Worm (Caenorhabditis elegans): Measurements from ENCODE around the gene unc-71.

The unc-71 gene

DNA sequence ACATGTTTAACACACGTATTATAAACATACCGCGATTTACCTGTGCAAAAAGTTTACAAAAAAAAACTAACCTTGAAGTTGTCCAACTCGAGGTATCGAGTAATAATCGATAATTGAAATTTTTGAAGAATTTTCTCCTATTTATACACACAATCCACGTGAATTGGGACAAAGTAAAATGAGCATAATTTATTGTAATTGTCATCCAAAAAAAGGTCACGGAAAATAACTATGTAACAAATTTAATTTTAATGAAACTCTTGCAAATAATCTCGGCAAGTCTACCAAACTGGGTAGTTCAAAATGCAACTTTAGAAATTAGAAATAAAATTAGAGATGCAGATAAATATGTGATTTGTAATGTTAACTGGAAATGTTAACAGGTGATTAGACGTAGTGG lies 36.1 kb downstream of the unc-71 start, which contains the start of gene Y37D8A.5:
TSS of gene Y37D8A.5 (minus strand) at position 101 of the 400 bp plus-strand sequence.
- TF ChIP-seq aly-1 (tag; optimal IDR thresholded peaks at IDR 0.05) (no peak), ets-7 (tag; optimal IDR thresholded peaks at IDR 0.05) (no peak), sea-1 (GFP tag; conservative IDR thresholded peaks at IDR 0.05) (no peak), hmg-4 (GFP tag; optimal IDR thresholded peaks at IDR 0.05) (no peak), hnd-1 (tag; optimal IDR thresholded peaks at IDR 0.05) (no peak), B0310.2 (tag; optimal IDR thresholded peaks at IDR 0.05) (no peak), tra-4 (tag; optimal IDR thresholded peaks at IDR 0.05) (no peak), ceh-13 (GFP tag; optimal IDR thresholded peaks at IDR 0.05) (no peak), ceh-36 (tag; optimal IDR thresholded peaks at IDR 0.05) (no peak), flt-1 (GFP tag; IDR thresholded peaks at IDR 0.05) (no peak), ama-1 (optimal IDR thresholded peaks at IDR 0.05) (no peak), hmbx-1 (tag; optimal IDR thresholded peaks at IDR 0.05) (no peak), F13C5.2 (tag; optimal IDR thresholded peaks at IDR 0.05) (no peak), pes-1 (GFP tag; IDR thresholded peaks at IDR 0.05) (no peak)

DNA sequence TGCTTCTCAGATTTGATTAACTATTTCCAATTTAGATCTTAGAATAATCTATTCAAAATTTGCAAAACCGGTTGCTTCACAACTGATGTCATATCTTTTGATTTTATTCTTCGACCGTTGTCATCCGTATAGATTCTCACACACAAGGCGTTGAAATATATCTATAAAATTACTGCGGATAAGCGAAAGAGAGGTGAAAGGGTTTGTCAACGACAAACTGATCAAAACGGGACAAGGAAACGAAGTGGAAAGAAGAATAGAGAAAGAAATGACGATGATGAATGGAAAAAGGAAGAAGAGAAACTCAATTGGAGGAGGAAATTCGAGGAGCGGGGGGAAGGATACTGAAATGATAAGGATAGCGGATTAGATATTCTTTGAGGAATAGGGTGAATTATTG lies 40.5 kb downstream of the unc-71 start:
- TF ChIP-seq ceh-36 (tag; optimal IDR thresholded peaks at IDR 0.05) (no peak), hmbx-1 (tag; optimal IDR thresholded peaks at IDR 0.05) (no peak), tbx-11 (GFP tag; IDR thresholded peaks at IDR 0.05) (no peak), B0310.2 (tag; optimal IDR thresholded peaks at IDR 0.05) (no peak), tbx-37 (GFP tag; conservative IDR thresholded peaks at IDR 0.05) (no peak), hnd-1 (tag; optimal IDR thresholded peaks at IDR 0.05) (no peak), pes-1 (GFP tag; IDR thresholded peaks at IDR 0.05) (no peak), aly-1 (tag; optimal IDR thresholded peaks at IDR 0.05) (no peak)

DNA sequence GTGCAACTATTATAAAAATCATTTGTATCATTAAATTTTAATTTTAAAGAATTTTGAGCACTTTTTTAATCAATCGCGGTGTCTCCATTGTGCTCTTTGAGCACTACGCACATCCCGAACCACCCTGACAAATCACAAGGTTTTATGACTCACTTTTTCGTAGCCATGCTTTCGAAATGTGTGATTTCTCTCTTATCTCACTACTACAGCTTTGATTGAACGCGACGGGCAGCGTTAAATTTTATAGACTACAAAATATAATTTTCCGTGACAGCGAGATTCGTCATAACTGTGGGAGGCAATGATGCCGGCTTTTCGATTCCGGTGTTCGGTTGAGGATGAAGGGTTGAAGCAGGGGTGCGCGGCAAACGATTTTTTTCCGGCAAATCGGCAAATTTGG lies 41.8 kb downstream of the unc-71 start:
- TF ChIP-seq pes-1 (GFP tag; IDR thresholded peaks at IDR 0.05), result no peak
- no peak for TF ChIP-seq aly-1 (tag; optimal IDR thresholded peaks at IDR 0.05)
- TF ChIP-seq hmg-4 (GFP tag; optimal IDR thresholded peaks at IDR 0.05), result no peak
- no peak for TF ChIP-seq sea-1 (GFP tag; conservative IDR thresholded peaks at IDR 0.05)
- no peak for TF ChIP-seq tbx-11 (GFP tag; IDR thresholded peaks at IDR 0.05)
- TF ChIP-seq ets-7 (tag; optimal IDR thresholded peaks at IDR 0.05), result no peak
- TF ChIP-seq ceh-13 (GFP tag; optimal IDR thresholded peaks at IDR 0.05), result no peak
- TF ChIP-seq scrt-1 (GFP tag; IDR thresholded peaks at IDR 0.05), result no peak
- no peak for TF ChIP-seq hmbx-1 (tag; optimal IDR thresholded peaks at IDR 0.05)
- no peak for TF ChIP-seq hnd-1 (tag; optimal IDR thresholded peaks at IDR 0.05)
- no peak for TF ChIP-seq ceh-36 (tag; optimal IDR thresholded peaks at IDR 0.05)
- TF ChIP-seq flt-1 (GFP tag; IDR thresholded peaks at IDR 0.05), result no peak
- TF ChIP-seq F13C5.2 (tag; optimal IDR thresholded peaks at IDR 0.05), result no peak
- TF ChIP-seq tra-4 (tag; optimal IDR thresholded peaks at IDR 0.05), result no peak
- TF ChIP-seq B0310.2 (tag; optimal IDR thresholded peaks at IDR 0.05), result no peak

DNA sequence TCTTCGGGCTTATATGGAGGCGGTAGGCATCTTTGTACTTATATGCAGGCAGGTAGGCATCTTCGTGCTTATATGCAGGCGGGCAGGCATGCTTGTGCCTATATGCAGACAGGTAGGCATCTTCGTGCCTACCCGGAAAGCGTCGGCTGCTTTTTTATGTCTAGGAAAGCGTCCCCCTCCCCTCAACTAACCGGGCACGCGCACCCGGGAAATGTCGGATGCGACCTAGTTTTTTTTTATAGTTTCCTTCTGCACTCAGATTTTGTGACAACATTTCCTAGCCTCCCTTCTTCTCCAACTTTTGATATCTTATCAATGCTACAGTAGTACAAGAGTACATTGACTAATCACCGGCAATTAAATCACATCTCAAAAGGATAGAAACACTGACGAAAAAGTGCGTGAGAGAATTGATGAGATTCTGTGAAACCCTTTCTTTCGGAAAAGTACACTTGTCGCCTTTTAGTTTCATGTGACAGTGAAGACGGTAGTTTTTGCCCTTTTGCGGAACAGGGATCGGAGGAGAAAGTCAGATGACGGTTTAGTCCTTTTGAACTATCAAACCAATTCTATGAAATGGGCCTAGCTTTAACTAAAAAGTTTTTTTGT lies 42.5 kb downstream of the unc-71 start:
- TF ChIP-seq hmg-4 (GFP tag; optimal IDR thresholded peaks at IDR 0.05) (no peak), tra-4 (tag; optimal IDR thresholded peaks at IDR 0.05) (no peak), ets-7 (tag; optimal IDR thresholded peaks at IDR 0.05) (no peak), scrt-1 (GFP tag; IDR thresholded peaks at IDR 0.05) (no peak), tbx-11 (GFP tag; IDR thresholded peaks at IDR 0.05) (no peak), hnd-1 (tag; optimal IDR thresholded peaks at IDR 0.05) (no peak), pes-1 (GFP tag; IDR thresholded peaks at IDR 0.05) (no peak), hmbx-1 (tag; optimal IDR thresholded peaks at IDR 0.05) (no peak), flt-1 (GFP tag; IDR thresholded peaks at IDR 0.05) (no peak)

DNA sequence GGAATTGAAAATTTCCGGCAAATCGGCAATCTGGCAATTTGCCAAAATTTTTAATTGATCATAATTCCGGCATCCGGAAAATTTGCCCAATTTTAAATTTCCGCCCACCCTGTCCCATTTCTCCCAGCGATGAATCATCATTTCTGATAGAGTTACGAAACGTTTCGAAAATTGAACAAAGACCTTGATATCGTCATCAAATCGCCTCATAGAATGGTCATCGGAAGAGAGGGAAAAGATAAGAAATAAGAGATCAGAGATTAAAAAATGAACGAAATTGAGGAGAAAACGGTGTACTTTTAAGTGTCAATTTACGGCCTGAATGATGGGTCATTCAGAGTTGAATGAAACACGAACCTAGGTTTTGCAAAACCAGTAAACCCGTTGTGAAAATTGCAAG lies 43.9 kb downstream of the unc-71 start:
- TF ChIP-seq sea-1 (GFP tag; conservative IDR thresholded peaks at IDR 0.05) (no peak), ama-1 (optimal IDR thresholded peaks at IDR 0.05) (no peak), ets-7 (tag; optimal IDR thresholded peaks at IDR 0.05) (no peak), tra-4 (tag; optimal IDR thresholded peaks at IDR 0.05) (no peak), flt-1 (GFP tag; IDR thresholded peaks at IDR 0.05) (no peak), hmg-4 (GFP tag; optimal IDR thresholded peaks at IDR 0.05) (no peak), tbx-37 (GFP tag; conservative IDR thresholded peaks at IDR 0.05) (no peak), tbx-11 (GFP tag; IDR thresholded peaks at IDR 0.05) (no peak), ceh-36 (tag; optimal IDR thresholded peaks at IDR 0.05) (no peak), aly-1 (tag; optimal IDR thresholded peaks at IDR 0.05) (no peak), hnd-1 (tag; optimal IDR thresholded peaks at IDR 0.05) (no peak), hmbx-1 (tag; optimal IDR thresholded peaks at IDR 0.05) (no peak), pes-1 (GFP tag; IDR thresholded peaks at IDR 0.05) (no peak), ceh-13 (GFP tag; optimal IDR thresholded peaks at IDR 0.05) (no peak), B0310.2 (tag; optimal IDR thresholded peaks at IDR 0.05) (no peak), scrt-1 (GFP tag; IDR thresholded peaks at IDR 0.05) (no peak), F13C5.2 (tag; optimal IDR thresholded peaks at IDR 0.05) (no peak)

DNA sequence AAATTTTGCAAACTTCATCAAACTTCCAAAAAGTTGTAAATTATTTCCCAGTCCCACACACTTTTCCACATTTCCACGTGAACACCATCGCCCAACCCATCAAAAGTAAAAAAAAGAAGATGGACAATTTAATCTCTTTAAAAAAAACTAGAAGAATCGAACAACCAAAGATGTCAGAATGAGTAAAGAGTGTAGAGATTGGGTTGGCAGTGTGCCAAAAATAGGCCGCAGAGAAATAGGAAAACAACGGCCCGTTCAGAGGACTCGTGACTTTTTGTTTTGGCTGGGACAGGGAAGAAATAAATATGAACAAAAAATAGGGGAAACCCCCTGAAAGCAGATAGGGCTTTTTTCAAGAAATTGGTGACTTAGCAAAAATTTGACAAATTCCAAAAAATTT lies 48.7 kb downstream of the unc-71 start:
- TF ChIP-seq ceh-36 (tag; optimal IDR thresholded peaks at IDR 0.05), result no peak
- no peak for TF ChIP-seq ama-1 (optimal IDR thresholded peaks at IDR 0.05)
- no peak for TF ChIP-seq hnd-1 (tag; optimal IDR thresholded peaks at IDR 0.05)

DNA sequence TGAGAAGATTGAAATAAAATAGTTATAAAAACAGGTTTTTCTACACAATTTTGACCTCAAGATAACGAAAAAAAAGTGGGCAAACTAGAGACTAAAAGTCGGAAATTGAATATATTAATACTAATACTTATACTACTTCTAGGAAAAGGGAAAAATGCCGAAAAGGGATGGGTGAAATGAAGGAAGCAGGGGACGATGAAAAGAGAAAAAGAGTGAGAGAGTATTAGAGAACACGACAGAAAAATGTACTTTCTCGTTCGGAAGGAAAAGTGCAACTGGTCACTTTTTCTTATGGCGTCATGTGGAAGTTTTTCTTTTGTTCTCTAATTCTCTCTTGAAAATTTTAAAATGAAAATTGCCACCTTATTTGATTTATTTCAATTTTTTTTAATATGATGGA lies 50.2 kb downstream of the unc-71 start:
- TF ChIP-seq hnd-1 (tag; optimal IDR thresholded peaks at IDR 0.05) (no peak), hmbx-1 (tag; optimal IDR thresholded peaks at IDR 0.05) (no peak), ama-1 (optimal IDR thresholded peaks at IDR 0.05) (no peak), tbx-37 (GFP tag; conservative IDR thresholded peaks at IDR 0.05) (no peak), F13C5.2 (tag; optimal IDR thresholded peaks at IDR 0.05) (no peak), pes-1 (GFP tag; IDR thresholded peaks at IDR 0.05) (no peak), aly-1 (tag; optimal IDR thresholded peaks at IDR 0.05) (no peak), B0310.2 (tag; optimal IDR thresholded peaks at IDR 0.05) (no peak), ceh-13 (GFP tag; optimal IDR thresholded peaks at IDR 0.05) (no peak), tra-4 (tag; optimal IDR thresholded peaks at IDR 0.05) (no peak), ceh-36 (tag; optimal IDR thresholded peaks at IDR 0.05) (no peak), tbx-11 (GFP tag; IDR thresholded peaks at IDR 0.05) (no peak), sea-1 (GFP tag; conservative IDR thresholded peaks at IDR 0.05) (no peak), hmg-4 (GFP tag; optimal IDR thresholded peaks at IDR 0.05) (no peak), flt-1 (GFP tag; IDR thresholded peaks at IDR 0.05) (no peak), scrt-1 (GFP tag; IDR thresholded peaks at IDR 0.05) (no peak), ets-7 (tag; optimal IDR thresholded peaks at IDR 0.05) (no peak)

All from whole organism, early embryonic.